Fruit fly (Drosophila melanogaster) whole organism, embryonic: ENCODE results near the gene galectin.

Source experiments
- Atf3 ChIP-seq: fragments of 200-800 bp; sonication (Bioruptor generic); optimal IDR thresholded peaks from 3 replicates; lab custom pipeline; 2016; ENCODE audit warnings: missing biosample characterization, missing genetic modification characterization
- B-H1 ChIP-seq: fragments of 200-800 bp; sonication (Bioruptor generic); IDR thresholded peaks from 3 replicates; pipeline ENCODE4 v1.3.6; 2022; ENCODE audit warnings: missing biosample characterization, missing genetic modification characterization
- BEAF-32 ChIP-seq: fragments of 200-800 bp; sonication (Bioruptor generic); optimal IDR thresholded peaks from 3 replicates; lab custom pipeline; 2017; ENCODE audit warnings: missing biosample characterization, missing genetic modification characterization, mild to moderate bottlenecking, moderate library complexity, missing genetic modification reagents
- CG10274 ChIP-seq: fragments of 200-800 bp; sonication (Bioruptor generic); optimal IDR thresholded peaks from 3 replicates; lab custom pipeline; 2017; ENCODE audit warnings: missing biosample characterization, mild to moderate bottlenecking, missing genetic modification characterization
- CG10462 ChIP-seq: fragments of 200-800 bp; sonication (Bioruptor generic); optimal IDR thresholded peaks from 2 replicates; lab custom pipeline; 2016; ENCODE audit warnings: missing biosample characterization, missing genetic modification characterization
- CG11398 ChIP-seq: fragments of 200-800 bp; sonication (Bioruptor generic); optimal IDR thresholded peaks from 2 replicates; lab custom pipeline; 2016; ENCODE audit warnings: missing biosample characterization, missing genetic modification characterization
- CG11456 ChIP-seq: fragments of 200-800 bp; sonication (Bioruptor generic); IDR thresholded peaks from 3 replicates; pipeline ENCODE4 v1.3.6; 2022; ENCODE audit warnings: missing biosample characterization, missing genetic modification characterization
- CG12104 ChIP-seq: fragments of 200-800 bp; sonication (Bioruptor generic); optimal IDR thresholded peaks from 3 replicates; lab custom pipeline; 2016; ENCODE audit warnings: missing biosample characterization, missing genetic modification characterization
- CG13894 ChIP-seq: fragments of 200-800 bp; sonication (Bioruptor generic); optimal IDR thresholded peaks from 3 replicates; lab custom pipeline; 2018; ENCODE audit warnings: missing biosample characterization, mild to moderate bottlenecking, missing genetic modification characterization, moderate library complexity
- CG14710 ChIP-seq: fragments of 200-800 bp; sonication (Bioruptor generic); optimal IDR thresholded peaks from 3 replicates; lab custom pipeline; 2019; ENCODE audit warnings: missing biosample characterization, mild to moderate bottlenecking, missing genetic modification characterization, moderate library complexity
- CG14860 ChIP-seq: fragments of 200-800 bp; sonication (Bioruptor generic); IDR thresholded peaks from 3 replicates; pipeline ENCODE4 v1.3.6; 2022; ENCODE audit warnings: missing biosample characterization, missing genetic modification characterization; ENCODE audit not compliant: partially characterized antibody
- CG15269 ChIP-seq: fragments of 200-800 bp; sonication (Bioruptor generic); optimal IDR thresholded peaks from 2 replicates; lab custom pipeline; 2018; ENCODE audit warnings: missing biosample characterization, mild to moderate bottlenecking, missing genetic modification characterization, moderate library complexity
- CG16815 ChIP-seq: fragments of 200-800 bp; sonication (Bioruptor generic); optimal IDR thresholded peaks from 3 replicates; lab custom pipeline; 2017; ENCODE audit warnings: missing biosample characterization, mild to moderate bottlenecking, missing genetic modification characterization
- CG18262 ChIP-seq: fragments of 200-800 bp; optimal IDR thresholded peaks from 3 replicates; lab custom pipeline; 2019; ENCODE audit warnings: missing biosample characterization, mild to moderate bottlenecking, missing genetic modification characterization, moderate library complexity
- CG2129 ChIP-seq: fragments of 200-800 bp; sonication (Bioruptor generic); IDR thresholded peaks from 2 replicates; pipeline ENCODE4 v1.3.6; 2022; ENCODE audit warnings: missing biosample characterization, missing genetic modification characterization; ENCODE audit not compliant: partially characterized antibody
- CG30431 ChIP-seq: fragments of 200-800 bp; sonication (Bioruptor generic); optimal IDR thresholded peaks from 2 replicates; lab custom pipeline; 2017; ENCODE audit warnings: missing biosample characterization, missing genetic modification characterization
- CG4328 ChIP-seq: fragments of 200-800 bp; sonication (Bioruptor generic); optimal IDR thresholded peaks from 3 replicates; lab custom pipeline; 2017; ENCODE audit warnings: missing biosample characterization, missing genetic modification reagents, missing genetic modification characterization
- CG4707 ChIP-seq: fragments of 200-800 bp; sonication (Bioruptor generic); optimal IDR thresholded peaks from 2 replicates; lab custom pipeline; 2018; ENCODE audit warnings: missing biosample characterization, mild to moderate bottlenecking, missing genetic modification characterization, moderate library complexity
- CG4854 ChIP-seq: fragments of 200-800 bp; sonication (Bioruptor generic); optimal IDR thresholded peaks from 2 replicates; lab custom pipeline; 2016; ENCODE audit warnings: missing biosample characterization, missing genetic modification characterization, inconsistent platforms
- CG5245 ChIP-seq: fragments of 200-800 bp; sonication (Bioruptor generic); optimal IDR thresholded peaks from 3 replicates; lab custom pipeline; 2016; ENCODE audit warnings: missing biosample characterization, missing genetic modification characterization
- CG9817 ChIP-seq: fragments of 200-800 bp; sonication (Bioruptor generic); optimal IDR thresholded peaks from 2 replicates; lab custom pipeline; 2018; ENCODE audit warnings: missing biosample characterization, mild to moderate bottlenecking, missing genetic modification characterization, moderate library complexity
- Dref ChIP-seq: fragments of 200-800 bp; sonication (Bioruptor generic); IDR thresholded peaks from 2 replicates; pipeline ENCODE4 v1.3.6; 2022; ENCODE audit warnings: missing biosample characterization, missing genetic modification characterization
- E2f2 ChIP-seq: fragments of 200-800 bp; sonication (Bioruptor generic); IDR thresholded peaks from 2 replicates; pipeline ENCODE4 v1.3.6; 2022; ENCODE audit warnings: missing biosample characterization, missing genetic modification characterization
- Ets65A ChIP-seq: fragments of 200-800 bp; sonication (Bioruptor generic); peaks from one replicate; lab custom pipeline; 2016; ENCODE audit warnings: missing biosample characterization, missing genetic modification characterization
- HmgZ ChIP-seq: fragments of 200-800 bp; sonication (Bioruptor generic); optimal IDR thresholded peaks from 2 replicates; lab custom pipeline; 2018; ENCODE audit warnings: missing biosample characterization, mild to moderate bottlenecking, missing genetic modification characterization
- Hr39 ChIP-seq: fragments of >200 bp; optimal IDR thresholded peaks from 2 replicates; lab custom pipeline; 2017
- Hsf ChIP-seq: fragments of 200-800 bp; sonication (Bioruptor generic); optimal IDR thresholded peaks from 3 replicates; lab custom pipeline; 2016; ENCODE audit warnings: missing biosample characterization, missing genetic modification characterization
- Lpt ChIP-seq: fragments of >200 bp; optimal IDR thresholded peaks from 2 replicates; lab custom pipeline; 2018; ENCODE audit warnings: missing biosample characterization, missing genetic modification characterization
- MTF-1 ChIP-seq: fragments of 200-800 bp; sonication (Bioruptor generic); optimal IDR thresholded peaks from 2 replicates; lab custom pipeline; 2018; ENCODE audit warnings: missing biosample characterization, mild to moderate bottlenecking, missing genetic modification characterization, borderline replicate concordance
- NK7.1 ChIP-seq: fragments of 200-800 bp; sonication (Bioruptor generic); optimal IDR thresholded peaks from 3 replicates; lab custom pipeline; 2016; ENCODE audit warnings: missing biosample characterization, missing genetic modification characterization
- Neu2 ChIP-seq: fragments of 200-800 bp; sonication (Bioruptor generic); optimal IDR thresholded peaks from 3 replicates; lab custom pipeline; 2016; ENCODE audit warnings: missing biosample characterization, missing genetic modification characterization, borderline replicate concordance
- PHDP ChIP-seq: fragments of 200-800 bp; sonication (Bioruptor generic); optimal IDR thresholded peaks from 3 replicates; lab custom pipeline; 2018; ENCODE audit warnings: missing biosample characterization, mild to moderate bottlenecking, missing genetic modification characterization, moderate library complexity
- Tbp ChIP-seq: fragments of >200 bp; optimal IDR thresholded peaks from 2 replicates; lab custom pipeline; 2018; ENCODE audit warnings: missing biosample characterization, missing genetic modification characterization
- Trl ChIP-seq, 3 experiments: fragments of >200 bp in 2 of 3; fragments of 200-800 bp in 1 of 3; sonication (Bioruptor generic) in 1 of 3; optimal IDR thresholded peaks; 2 replicates in 1 of 3; 3 replicates in 2 of 3; lab custom pipeline; 2016 to 2017; ENCODE audit warnings: missing biosample characterization in 1 of 3, missing genetic modification characterization in 1 of 3
- Xbp1 ChIP-seq: fragments of 200-800 bp; sonication (Bioruptor generic); optimal IDR thresholded peaks from 3 replicates; lab custom pipeline; 2016; ENCODE audit warnings: missing biosample characterization, mild to moderate bottlenecking, missing genetic modification characterization
- ato ChIP-seq: fragments of 200-800 bp; sonication (Bioruptor generic); IDR thresholded peaks from 2 replicates; pipeline ENCODE4 v1.3.6; 2022; ENCODE audit warnings: missing biosample characterization, missing genetic modification characterization; ENCODE audit not compliant: partially characterized antibody
- bbx ChIP-seq: fragments of 200-800 bp; sonication (Bioruptor generic); IDR thresholded peaks from 2 replicates; pipeline ENCODE4 v1.3.6; 2022; ENCODE audit warnings: missing biosample characterization, missing genetic modification characterization; ENCODE audit not compliant: partially characterized antibody
- chinmo ChIP-seq: fragments of 200-800 bp; sonication (Bioruptor generic); IDR thresholded peaks from 4 replicates; pipeline ENCODE4 v1.3.6; 2022; ENCODE audit warnings: missing biosample characterization, missing genetic modification characterization; ENCODE audit not compliant: partially characterized antibody
- chn ChIP-seq: fragments of 200-800 bp; sonication (Bioruptor generic); optimal IDR thresholded peaks from 2 replicates; lab custom pipeline; 2016; ENCODE audit warnings: missing biosample characterization, missing genetic modification characterization
- da ChIP-seq: fragments of 200-800 bp; sonication (Bioruptor generic); optimal IDR thresholded peaks from 2 replicates; lab custom pipeline; 2016; ENCODE audit warnings: missing biosample characterization, missing genetic modification characterization
- kay ChIP-seq: fragments of 200-800 bp; sonication (Bioruptor generic); optimal IDR thresholded peaks from 2 replicates; lab custom pipeline; 2016; ENCODE audit warnings: missing biosample characterization, missing genetic modification characterization
- knrl ChIP-seq: fragments of 200-800 bp; sonication (Bioruptor generic); IDR thresholded peaks from 3 replicates; pipeline ENCODE4 v1.3.6; 2022; ENCODE audit warnings: missing biosample characterization, missing genetic modification characterization; ENCODE audit not compliant: partially characterized antibody
- lab ChIP-seq: fragments of 200-800 bp; sonication (Bioruptor generic); optimal IDR thresholded peaks from 3 replicates; lab custom pipeline; 2017; ENCODE audit warnings: missing biosample characterization, missing genetic modification characterization, mild to moderate bottlenecking, moderate library complexity, missing genetic modification reagents
- mld ChIP-seq: fragments of 200-800 bp; sonication (Bioruptor generic); IDR thresholded peaks from 3 replicates; pipeline ENCODE4 v1.3.6; 2022; ENCODE audit warnings: missing biosample characterization, missing genetic modification characterization; ENCODE audit not compliant: partially characterized antibody
- pb ChIP-seq: fragments of 200-800 bp; sonication (Bioruptor generic); optimal IDR thresholded peaks from 3 replicates; lab custom pipeline; 2016; ENCODE audit warnings: missing biosample characterization, missing genetic modification characterization
- pita ChIP-seq: fragments of 200-800 bp; sonication (Bioruptor generic); optimal IDR thresholded peaks from 2 replicates; lab custom pipeline; 2017; ENCODE audit warnings: missing biosample characterization, mild to moderate bottlenecking, missing genetic modification characterization
- psq ChIP-seq: fragments of 200-800 bp; sonication (Bioruptor generic); optimal IDR thresholded peaks from 2 replicates; lab custom pipeline; 2017; ENCODE audit warnings: missing biosample characterization, missing genetic modification characterization
- sens-2 ChIP-seq: fragments of 200-800 bp; sonication (Bioruptor generic); IDR thresholded peaks from 2 replicates; pipeline ENCODE4 v1.3.6; 2022; ENCODE audit warnings: missing biosample characterization, missing genetic modification characterization
- sna ChIP-seq: fragments of 200-800 bp; sonication (Bioruptor generic); IDR thresholded peaks from 2 replicates; pipeline ENCODE4 v1.3.6; 2022; ENCODE audit warnings: missing biosample characterization, missing genetic modification characterization; ENCODE audit not compliant: partially characterized antibody
- trem ChIP-seq: fragments of 200-800 bp; optimal IDR thresholded peaks from 3 replicates; lab custom pipeline; 2019; ENCODE audit warnings: missing biosample characterization, mild to moderate bottlenecking, missing genetic modification characterization, moderate library complexity
- vfl ChIP-seq: fragments of 200-800 bp; sonication (Bioruptor generic); optimal IDR thresholded peaks from 2 replicates; lab custom pipeline; 2016; ENCODE audit warnings: missing biosample characterization, missing genetic modification characterization

The galectin gene

DNA sequence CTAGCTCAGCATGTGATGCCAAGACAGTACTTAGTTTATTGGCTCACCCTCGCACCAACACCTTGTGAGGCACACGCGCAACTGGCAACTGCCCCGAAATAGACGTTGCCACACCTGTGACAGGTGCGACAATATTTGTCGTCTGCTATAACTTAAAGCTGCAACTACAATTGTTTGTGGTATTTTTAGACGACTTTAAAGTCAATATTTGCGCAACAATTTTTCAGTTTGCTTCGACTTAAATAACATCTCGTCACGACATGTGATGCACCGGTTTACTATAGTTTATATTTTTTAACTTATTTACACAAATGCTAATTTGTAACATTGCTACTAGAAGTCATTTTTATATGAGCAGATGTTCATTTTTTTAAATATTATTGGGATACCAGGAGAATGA lies 9.6 kb downstream of the galectin start (continued):
- TF ChIP-seq CG9817 (tag; lab: Kevin White, UChicago) (no peak), Tbp (GFP tag; lab: Kevin White, UChicago) (no peak), pita (GFP tag; lab: Kevin White, UChicago) (no peak), CG11398 (peak; percentile 35), E2f2 (GFP tag; lab: Robert Waterston, UW) (no peak), chinmo (GFP tag; lab: Robert Waterston, UW) (no peak), ato (no peak), Trl (optimal IDR thresholded peaks at IDR 0.05; lab: Kevin White, UChicago) (no peak), Trl (GFP tag; optimal IDR thresholded peaks at IDR 0.05; lab: Kevin White, UChicago) (peak; percentile 1), Atf3 (GFP tag; lab: Kevin White, UChicago) (no peak), sens-2 (GFP tag; lab: Robert Waterston, UW) (no peak), Ets65A (no peak), psq (no peak), Neu2 (GFP tag; lab: Kevin White, UChicago) (no peak), CG13894 (no peak), CG10274 (GFP tag; lab: Kevin White, UChicago) (peak; percentile 19), Hsf (no peak), chn (GFP tag; lab: Kevin White, UChicago) (no peak), knrl (GFP tag; lab: Robert Waterston, UW) (no peak), bbx (no peak), NK7.1 (GFP tag; lab: Kevin White, UChicago) (no peak), CG12104 (peak; percentile 7), Dref (GFP tag; lab: Robert Waterston, UW) (no peak), CG30431 (GFP tag; lab: Kevin White, UChicago) (no peak), sna (GFP tag; lab: Robert Waterston, UW) (no peak), HmgZ (tag; lab: Kevin White, UChicago) (no peak), vfl (GFP tag; lab: Kevin White, UChicago) (no peak), CG16815 (GFP tag; lab: Kevin White, UChicago) (no peak), CG15269 (tag; lab: Kevin White, UChicago) (peak; percentile 29), CG4854 (GFP tag; lab: Kevin White, UChicago) (no peak), CG5245 (GFP tag; lab: Kevin White, UChicago) (no peak), PHDP (peak; percentile 55), trem (tag; lab: Kevin White, UChicago) (no peak), Lpt (GFP tag; lab: Kevin White, UChicago) (no peak), CG18262 (tag; lab: Kevin White, UChicago) (peak; percentile 11), CG14860 (GFP tag; lab: Robert Waterston, UW) (no peak), CG4328 (peak; percentile 33), MTF-1 (peak; percentile 68), B-H1 (no peak), mld (GFP tag; lab: Robert Waterston, UW) (no peak), Hr39 (lab: Kevin White, UChicago) (no peak), CG14710 (tag; lab: Kevin White, UChicago) (no peak), da (GFP tag; lab: Kevin White, UChicago) (no peak), CG10462 (no peak), pb (GFP tag; lab: Kevin White, UChicago) (no peak), BEAF-32 (no peak), CG2129 (GFP tag; lab: Robert Waterston, UW) (no peak), kay (no peak), CG11456 (GFP tag; lab: Robert Waterston, UW) (no peak), Xbp1 (GFP tag; lab: Kevin White, UChicago) (no peak), CG4707 (GFP tag; lab: Kevin White, UChicago) (peak; percentile 35), lab (GFP tag; lab: Kevin White, UChicago) (peak; percentile 84)
